Fruit fly (Drosophila melanogaster) whole organism, embryonic: ENCODE results near the gene ppk.

ENCODE experiments used
- CG11085 ChIP-seq: fragments of 200-800 bp; sonication (Bioruptor generic); IDR thresholded peaks from 2 replicates; pipeline ENCODE4 v1.3.6; 2022; ENCODE audit warnings: missing biosample characterization, missing genetic modification characterization
- CG11093 ChIP-seq: fragments of 200-800 bp; sonication (Bioruptor generic); IDR thresholded peaks from 3 replicates; pipeline ENCODE4 v1.3.6; 2022; ENCODE audit warnings: missing biosample characterization, missing genetic modification characterization
- CG11560 ChIP-seq: fragments of 200-800 bp; sonication (Bioruptor generic); IDR thresholded peaks from 3 replicates; pipeline ENCODE4 v1.3.6; 2022; ENCODE audit warnings: missing biosample characterization, missing genetic modification characterization
- CG1233 ChIP-seq: fragments of 200-800 bp; sonication (Bioruptor generic); optimal IDR thresholded peaks from 4 replicates; lab custom pipeline; 2018; ENCODE audit warnings: missing biosample characterization, mild to moderate bottlenecking, missing genetic modification characterization
- CG12391 ChIP-seq: fragments of 200-800 bp; sonication (Bioruptor generic); optimal IDR thresholded peaks from 3 replicates; lab custom pipeline; 2018; ENCODE audit warnings: missing biosample characterization, mild to moderate bottlenecking, missing genetic modification characterization, moderate library complexity
- CG12769 ChIP-seq: fragments of 200-800 bp; sonication (Bioruptor generic); optimal IDR thresholded peaks from 2 replicates; lab custom pipeline; 2019; ENCODE audit warnings: missing biosample characterization, mild to moderate bottlenecking, missing genetic modification characterization, moderate library complexity
- CG15011 ChIP-seq: fragments of 200-800 bp; sonication (Bioruptor generic); optimal IDR thresholded peaks from 3 replicates; lab custom pipeline; 2018; ENCODE audit warnings: missing biosample characterization, mild to moderate bottlenecking, missing genetic modification characterization
- CG1647 ChIP-seq: fragments of 200-800 bp; sonication (Bioruptor generic); optimal IDR thresholded peaks from 3 replicates; lab custom pipeline; 2016; ENCODE audit warnings: missing biosample characterization, missing genetic modification characterization
- CG18476 ChIP-seq: fragments of 200-800 bp; sonication (Bioruptor generic); optimal IDR thresholded peaks from 2 replicates; lab custom pipeline; 2016; ENCODE audit warnings: missing biosample characterization, mild to moderate bottlenecking, missing genetic modification characterization
- CG18599 ChIP-seq: fragments of 200-800 bp; sonication (Bioruptor generic); optimal IDR thresholded peaks from 3 replicates; lab custom pipeline; 2017; ENCODE audit warnings: missing biosample characterization, missing genetic modification characterization, mild to moderate bottlenecking, moderate library complexity, missing genetic modification reagents
- CG18619 ChIP-seq: fragments of 200-800 bp; sonication (Bioruptor generic); optimal IDR thresholded peaks from 3 replicates; lab custom pipeline; 2017; ENCODE audit warnings: missing biosample characterization, mild to moderate bottlenecking, missing genetic modification characterization
- CG18764 ChIP-seq: fragments of 200-800 bp; sonication (Bioruptor generic); optimal IDR thresholded peaks from 3 replicates; lab custom pipeline; 2016; ENCODE audit warnings: missing biosample characterization, missing genetic modification characterization
- CG2199 ChIP-seq: fragments of 200-800 bp; sonication (Bioruptor generic); IDR thresholded peaks from 3 replicates; pipeline ENCODE4 v1.3.6; 2022; ENCODE audit warnings: missing biosample characterization, missing genetic modification characterization
- CG4707 ChIP-seq: fragments of 200-800 bp; sonication (Bioruptor generic); optimal IDR thresholded peaks from 2 replicates; lab custom pipeline; 2018; ENCODE audit warnings: missing biosample characterization, mild to moderate bottlenecking, missing genetic modification characterization, moderate library complexity
- CG4730 ChIP-seq: fragments of 200-800 bp; sonication (Bioruptor generic); IDR thresholded peaks from 2 replicates; pipeline ENCODE4 v1.3.6; 2022; ENCODE audit warnings: missing biosample characterization, missing genetic modification characterization
- CG6813 ChIP-seq: fragments of 200-800 bp; sonication (Bioruptor generic); optimal IDR thresholded peaks from 2 replicates; lab custom pipeline; 2017; ENCODE audit warnings: missing biosample characterization, missing genetic modification characterization, mild to moderate bottlenecking, moderate library complexity, missing genetic modification reagents
- CG8924 ChIP-seq: fragments of 200-800 bp; optimal IDR thresholded peaks from 3 replicates; lab custom pipeline; 2019; ENCODE audit warnings: missing biosample characterization, mild to moderate bottlenecking, missing genetic modification characterization, moderate library complexity
- CG9215 ChIP-seq: fragments of 200-800 bp; sonication (Bioruptor generic); IDR thresholded peaks from 2 replicates; pipeline ENCODE4 v1.3.6; 2022; ENCODE audit warnings: missing biosample characterization, missing genetic modification characterization
- CG9727 ChIP-seq: fragments of 200-800 bp; sonication (Bioruptor generic); optimal IDR thresholded peaks from 3 replicates; lab custom pipeline; 2017; ENCODE audit warnings: missing biosample characterization, mild to moderate bottlenecking, missing genetic modification characterization
- CrebB ChIP-seq: fragments of 200-800 bp; sonication (Bioruptor generic); optimal IDR thresholded peaks from 3 replicates; lab custom pipeline; 2018; ENCODE audit warnings: missing biosample characterization, mild to moderate bottlenecking, missing genetic modification characterization
- Dbx ChIP-seq: fragments of 200-800 bp; sonication (Bioruptor generic); IDR thresholded peaks from 3 replicates; pipeline ENCODE4 v1.3.6; 2022; ENCODE audit warnings: missing biosample characterization, missing genetic modification characterization
- Deaf1 ChIP-seq: fragments of 200-800 bp; optimal IDR thresholded peaks from 3 replicates; lab custom pipeline; 2019; ENCODE audit warnings: missing biosample characterization, mild to moderate bottlenecking, missing genetic modification characterization, moderate library complexity
- ERR ChIP-seq: fragments of 200-800 bp; sonication (Bioruptor generic); optimal IDR thresholded peaks from 2 replicates; lab custom pipeline; 2016; ENCODE audit warnings: missing biosample characterization, missing genetic modification characterization
- Fer2 ChIP-seq: fragments of 200-800 bp; sonication (Bioruptor generic); optimal IDR thresholded peaks from 2 replicates; lab custom pipeline; 2018; ENCODE audit warnings: missing biosample characterization, mild to moderate bottlenecking, missing genetic modification characterization, moderate library complexity
- HLHmδ ChIP-seq: fragments of 200-800 bp; sonication (Bioruptor generic); optimal IDR thresholded peaks from 2 replicates; lab custom pipeline; 2018; ENCODE audit warnings: missing biosample characterization, mild to moderate bottlenecking, missing genetic modification characterization, moderate library complexity
- Hand ChIP-seq: fragments of 200-800 bp; sonication (Bioruptor generic); optimal IDR thresholded peaks from 2 replicates; lab custom pipeline; 2017; ENCODE audit warnings: mild to moderate bottlenecking, missing biosample characterization, missing genetic modification reagents, missing genetic modification characterization
- HmgD ChIP-seq: fragments of 200-800 bp; sonication (Bioruptor generic); optimal IDR thresholded peaks from 3 replicates; lab custom pipeline; 2016; ENCODE audit warnings: missing biosample characterization, missing genetic modification characterization
- Hr51 ChIP-seq, 2 experiments: fragments of 200-800 bp; sonication (Bioruptor generic); optimal IDR thresholded peaks; 2 replicates in 1 of 2; 3 replicates in 1 of 2; lab custom pipeline; 2016 to 2018; ENCODE audit warnings: missing biosample characterization in 2 of 2, missing genetic modification characterization in 2 of 2, mild to moderate bottlenecking in 1 of 2, moderate library complexity in 1 of 2
- MTF-1 ChIP-seq: fragments of 200-800 bp; sonication (Bioruptor generic); optimal IDR thresholded peaks from 2 replicates; lab custom pipeline; 2018; ENCODE audit warnings: missing biosample characterization, mild to moderate bottlenecking, missing genetic modification characterization, borderline replicate concordance
- bab2 ChIP-seq: fragments of 200-800 bp; sonication (Bioruptor generic); optimal IDR thresholded peaks from 2 replicates; lab custom pipeline; 2016; ENCODE audit warnings: missing biosample characterization, missing genetic modification characterization
- bbx ChIP-seq: fragments of 200-800 bp; sonication (Bioruptor generic); IDR thresholded peaks from 2 replicates; pipeline ENCODE4 v1.3.6; 2022; ENCODE audit warnings: missing biosample characterization, missing genetic modification characterization; ENCODE audit not compliant: partially characterized antibody
- bcd ChIP-seq: fragments of 200-800 bp; sonication (Bioruptor generic); optimal IDR thresholded peaks from 2 replicates; lab custom pipeline; 2017; ENCODE audit warnings: missing biosample characterization, mild to moderate bottlenecking, missing genetic modification characterization
- chif ChIP-seq, 2 experiments: fragments of 200-800 bp; sonication (Bioruptor generic); optimal IDR thresholded peaks; 3 replicates each; lab custom pipeline; 2016; ENCODE audit warnings: missing biosample characterization in 2 of 2, missing genetic modification characterization in 2 of 2
- danr ChIP-seq: fragments of 200-800 bp; sonication (Bioruptor generic); IDR thresholded peaks from 2 replicates; pipeline ENCODE4 v1.3.6; 2022; ENCODE audit warnings: missing biosample characterization, missing genetic modification characterization
- fd3F ChIP-seq: fragments of 200-800 bp; sonication (Bioruptor generic); optimal IDR thresholded peaks from 2 replicates; lab custom pipeline; 2018; ENCODE audit warnings: missing biosample characterization, mild to moderate bottlenecking, missing genetic modification characterization, moderate library complexity
- gfzf ChIP-seq: fragments of 200-800 bp; sonication (Bioruptor generic); optimal IDR thresholded peaks from 2 replicates; lab custom pipeline; 2016; ENCODE audit warnings: missing biosample characterization, mild to moderate bottlenecking, missing genetic modification characterization, moderate library complexity
- ken ChIP-seq: fragments of 200-800 bp; sonication (Bioruptor generic); IDR thresholded peaks from 3 replicates; pipeline ENCODE4 v1.3.6; 2022; ENCODE audit warnings: missing biosample characterization, missing genetic modification characterization
- luna ChIP-seq: fragments of 200-800 bp; sonication (Bioruptor generic); optimal IDR thresholded peaks from 2 replicates; lab custom pipeline; 2016; ENCODE audit warnings: missing biosample characterization, missing genetic modification characterization
- onecut ChIP-seq: fragments of 200-800 bp; sonication (Bioruptor generic); IDR thresholded peaks from 2 replicates; pipeline ENCODE4 v1.3.6; 2022; ENCODE audit warnings: missing biosample characterization, missing genetic modification characterization
- pan ChIP-seq, 4 experiments: fragments of >200 bp in 3 of 4; fragments of 200-800 bp in 1 of 4; sonication (Bioruptor generic) in 1 of 4; optimal IDR thresholded peaks in 3 of 4; IDR thresholded peaks in 1 of 4; 2 replicates each; pipeline versions ENCODE4 v1.3.6 to Lab custom; 2017 to 2022; ENCODE audit warnings: missing biosample characterization in 2 of 4, missing genetic modification characterization in 2 of 4, mixed read lengths in 1 of 4
- pnt ChIP-seq: fragments of 200-800 bp; sonication (Bioruptor generic); optimal IDR thresholded peaks from 3 replicates; lab custom pipeline; 2016; ENCODE audit warnings: missing biosample characterization, missing genetic modification characterization
- row ChIP-seq: fragments of 200-800 bp; sonication (Bioruptor generic); IDR thresholded peaks from 3 replicates; pipeline ENCODE4 v1.3.6; 2022; ENCODE audit warnings: missing biosample characterization, missing genetic modification characterization
- slou ChIP-seq: fragments of 200-800 bp; sonication (Bioruptor generic); optimal IDR thresholded peaks from 3 replicates; lab custom pipeline; 2016; ENCODE audit warnings: missing biosample characterization, missing genetic modification characterization
- trem ChIP-seq: fragments of 200-800 bp; optimal IDR thresholded peaks from 3 replicates; lab custom pipeline; 2019; ENCODE audit warnings: missing biosample characterization, mild to moderate bottlenecking, missing genetic modification characterization, moderate library complexity
- vfl ChIP-seq: fragments of 200-800 bp; sonication (Bioruptor generic); optimal IDR thresholded peaks from 2 replicates; lab custom pipeline; 2016; ENCODE audit warnings: missing biosample characterization, missing genetic modification characterization
- vvl ChIP-seq: fragments of 200-800 bp; sonication (Bioruptor generic); IDR thresholded peaks from 2 replicates; pipeline ENCODE4 v1.3.6; 2022; ENCODE audit warnings: missing biosample characterization, missing genetic modification characterization

ppk gene

DNA sequence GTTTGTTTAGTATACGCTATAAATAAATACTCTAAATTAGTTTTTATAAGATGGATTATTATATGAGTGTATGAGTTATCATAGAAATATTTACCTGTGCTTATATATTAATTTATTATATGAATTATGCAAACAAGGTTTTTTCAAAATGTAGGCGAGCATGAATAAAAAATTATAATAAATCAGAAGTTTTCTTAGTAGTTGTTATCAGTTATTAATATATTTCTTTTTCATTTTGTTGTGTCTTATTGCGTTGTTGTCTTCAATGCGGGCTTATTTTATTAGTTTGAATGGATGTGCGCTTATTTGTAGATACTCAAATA lies 25.2 kb downstream of the ppk start (continued):
- TF ChIP-seq bbx (GFP tag; lab: Robert Waterston, UW) (no peak), Hr51 (GFP tag; optimal IDR thresholded peaks at IDR 0.05; lab: Kevin White, UChicago) (peak in 1 of 2 experiments; percentile 14), row (no peak), slou (GFP tag; lab: Kevin White, UChicago) (no peak), CG9215 (GFP tag; lab: Robert Waterston, UW) (0 out of 2 replicates have a peak, but pooled peaks have one; percentile 3), CG8924 (tag; lab: Kevin White, UChicago) (no peak), bab2 (no peak)

DNA sequence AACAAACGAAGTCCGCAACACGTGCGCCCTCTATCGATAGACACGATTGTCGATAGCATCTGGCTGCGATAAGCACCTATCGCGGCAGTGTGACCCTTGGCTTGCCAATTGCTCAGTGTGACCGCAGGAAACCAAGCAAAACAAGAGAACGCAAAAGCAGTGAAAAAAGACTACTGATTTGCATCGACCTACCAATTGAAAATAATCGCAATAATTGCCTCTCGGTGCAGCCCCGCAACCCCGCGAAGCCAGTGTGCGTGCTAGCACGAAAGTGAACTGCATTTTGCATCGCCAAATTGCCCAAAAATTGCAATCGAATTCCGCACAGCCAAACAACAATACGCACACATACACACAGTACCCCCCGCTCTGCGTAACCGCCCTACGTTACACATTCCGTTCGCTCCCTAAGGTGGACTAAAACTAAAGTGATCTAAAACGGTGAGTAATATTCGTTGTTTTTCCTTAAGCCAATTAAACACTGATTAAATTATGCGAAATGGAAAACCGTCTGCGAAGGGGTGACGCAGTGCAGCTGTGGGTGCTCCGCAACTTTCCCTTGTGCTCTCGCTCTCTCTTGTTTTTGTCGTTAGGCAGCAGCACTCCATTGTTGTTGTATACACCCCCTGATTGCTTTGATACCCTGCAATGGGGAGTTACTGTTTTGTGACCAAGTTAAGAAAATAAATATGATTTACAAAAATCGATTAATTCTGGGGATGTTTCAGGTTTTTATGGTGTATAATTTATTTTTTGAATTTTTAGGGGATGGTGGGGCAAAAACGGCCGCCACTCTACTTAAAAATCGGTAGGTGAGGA lies 25.7 kb downstream of the ppk start, which contains the start of gene Rab14:
Gene Rab14 (plus strand): TSS at position 113 of the 819 bp plus-strand sequence.
- TF ChIP-seq trem (tag; lab: Kevin White, UChicago) (peak; percentile 60), pnt (peak; percentile 47), CG15011 (GFP tag; lab: Kevin White, UChicago) (no peak), pan (optimal IDR thresholded peaks at IDR 0.05; lab: Kevin White, UChicago) (no peak), pan (GFP tag; optimal IDR thresholded peaks at IDR 0.05 in 1 of 2, IDR thresholded peaks at IDR 0.05 in 1 of 2) (peak in 1 of 2 experiments; percentile 86), CG11085 (GFP tag; lab: Robert Waterston, UW) (peak; percentile 62), CG11093 (GFP tag; lab: Robert Waterston, UW) (peak; percentile 73; the same call in 2 of the 3 replicates), HLHmδ (no peak), CG4730 (peak; percentile 49), Fer2 (tag; lab: Kevin White, UChicago) (peak; percentile 75), gfzf (GFP tag; lab: Kevin White, UChicago) (peak; percentile 90), CG12769 (tag; lab: Kevin White, UChicago) (peak; percentile 76), CG11560 (tag; lab: Robert Waterston, UW) (no peak), CG4707 (GFP tag; lab: Kevin White, UChicago) (peak; percentile 75), CG18599 (peak; percentile 83), CG6813 (GFP tag; lab: Kevin White, UChicago) (peak; percentile 78), danr (GFP tag; lab: Robert Waterston, UW) (peak; percentile 14; the same call in 1 of the 2 replicates), onecut (GFP tag; lab: Robert Waterston, UW) (peak; percentile 80), vvl (GFP tag; lab: Robert Waterston, UW) (peak; percentile 93), Deaf1 (tag; lab: Kevin White, UChicago) (peak; percentile 45), MTF-1 (GFP tag; lab: Kevin White, UChicago) (peak; percentile 67), CG12391 (tag; lab: Kevin White, UChicago) (peak; percentile 88), HmgD (GFP tag; lab: Kevin White, UChicago) (peak; percentile 74), CrebB (tag; lab: Kevin White, UChicago) (peak; percentile 36), CG18619 (GFP tag; lab: Kevin White, UChicago) (peak; percentile 79), CG18476 (peak; percentile 61), CG9727 (GFP tag; lab: Kevin White, UChicago) (peak; percentile 73), Dbx (GFP tag; lab: Robert Waterston, UW) (peak; percentile 80), Hand (GFP tag; lab: Kevin White, UChicago) (peak; percentile 70), luna (GFP tag; lab: Kevin White, UChicago) (peak; percentile 4), vfl (GFP tag; lab: Kevin White, UChicago) (peak; percentile 78), ken (peak; percentile 69), CG2199 (GFP tag; lab: Robert Waterston, UW) (peak; percentile 11; the same call in 1 of the 3 replicates), bcd (GFP tag; lab: Kevin White, UChicago) (peak; percentile 72), ERR (GFP tag; lab: Kevin White, UChicago) (peak; percentile 20), chif (GFP tag; optimal IDR thresholded peaks at IDR 0.05; lab: Kevin White, UChicago) (peak; percentile 73 to 77), CG1233 (GFP tag; lab: Kevin White, UChicago) (peak; percentile 78), CG1647 (peak; percentile 61), fd3F (peak; percentile 74), CG18764 (GFP tag; lab: Kevin White, UChicago) (peak; percentile 54)
